Fruit fly (Drosophila melanogaster) whole organism, larva: Measurements from ENCODE around the gene unc-4.
A peak's percentile ranks its signal among the peaks of the same experiment; 100 is the strongest.

Experiments used
- noc ChIP-seq: fragments of 200-800 bp; sonication (Bioruptor generic); optimal IDR thresholded peaks from 3 replicates; lab custom pipeline; 2019; ENCODE audit warnings: missing biosample characterization, mild to moderate bottlenecking, missing genetic modification characterization, moderate library complexity

unc-4 gene

dm6 chrX:17764897-17765296 is 3.5 kb upstream of the unc-4 start:
- TF ChIP-seq noc (tag; lab: Kevin White, UChicago) = no peak

DNA sequence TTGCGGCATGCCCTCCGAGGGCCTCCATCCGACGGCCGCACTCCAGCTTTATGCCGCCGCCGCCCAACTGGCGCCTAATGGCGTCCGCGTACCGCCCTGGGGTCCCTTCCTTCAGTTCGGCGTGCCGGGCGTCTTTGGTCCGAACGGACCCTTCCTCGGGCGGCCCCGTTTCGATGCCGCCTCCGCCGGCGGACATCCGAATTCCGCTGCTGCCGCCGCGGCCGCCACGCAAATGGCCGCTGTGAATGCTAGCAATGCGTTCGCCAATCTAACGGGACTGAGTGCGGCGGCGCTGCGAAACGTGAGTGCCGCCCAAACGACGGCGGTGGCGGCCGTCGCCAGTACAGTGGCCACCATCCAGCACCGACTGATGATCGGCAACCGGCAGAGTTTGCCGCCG is 810 bp downstream of the unc-4 start:
- no peak for TF ChIP-seq noc (tag; lab: Kevin White, UChicago)

dm6 chrX:17771878-17772277 is 3.5 kb downstream of the unc-4 start:
- no peak for TF ChIP-seq noc (tag; lab: Kevin White, UChicago)

DNA sequence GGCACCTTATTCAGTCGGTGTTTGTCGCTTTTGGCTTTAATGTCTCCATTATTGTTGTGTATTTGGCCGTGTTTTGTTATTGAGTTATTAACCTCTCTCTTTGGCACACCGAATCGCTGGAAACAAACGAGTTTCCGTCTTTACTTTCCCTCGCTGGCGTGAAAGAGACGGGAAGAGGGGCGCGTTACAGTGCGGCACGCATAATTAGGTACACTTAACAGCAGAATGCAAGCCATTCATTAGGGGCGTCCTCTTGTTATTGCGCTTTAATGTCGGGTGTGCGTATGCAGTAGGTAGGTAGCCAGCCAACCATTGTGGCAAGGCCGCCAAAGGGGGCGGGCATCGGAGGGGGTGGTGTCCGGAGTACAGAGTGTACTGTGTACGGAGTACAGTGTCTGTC is 6.2 kb downstream of the unc-4 start:
- no peak for TF ChIP-seq noc (tag; lab: Kevin White, UChicago)

DNA sequence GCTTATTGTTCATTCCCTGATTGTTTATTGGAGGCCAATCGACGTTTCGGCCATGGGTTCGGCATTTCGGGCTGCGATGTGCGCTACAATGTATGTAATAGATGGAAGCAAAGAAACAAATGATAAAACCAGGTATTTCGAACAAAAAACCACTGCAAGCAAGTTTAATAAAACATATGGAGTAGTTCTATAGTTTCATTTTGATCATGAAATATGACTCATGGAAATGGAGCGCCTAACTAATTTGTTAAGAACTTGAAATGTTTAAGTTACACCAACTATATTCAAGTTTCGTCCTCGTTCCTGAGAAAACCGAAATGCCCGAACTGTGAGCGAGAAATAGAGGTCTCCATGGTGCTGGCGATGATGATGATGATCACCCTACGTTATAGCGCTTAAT is 11.9 kb downstream of the unc-4 start:
- TF ChIP-seq noc (tag; lab: Kevin White, UChicago) = no peak

DNA sequence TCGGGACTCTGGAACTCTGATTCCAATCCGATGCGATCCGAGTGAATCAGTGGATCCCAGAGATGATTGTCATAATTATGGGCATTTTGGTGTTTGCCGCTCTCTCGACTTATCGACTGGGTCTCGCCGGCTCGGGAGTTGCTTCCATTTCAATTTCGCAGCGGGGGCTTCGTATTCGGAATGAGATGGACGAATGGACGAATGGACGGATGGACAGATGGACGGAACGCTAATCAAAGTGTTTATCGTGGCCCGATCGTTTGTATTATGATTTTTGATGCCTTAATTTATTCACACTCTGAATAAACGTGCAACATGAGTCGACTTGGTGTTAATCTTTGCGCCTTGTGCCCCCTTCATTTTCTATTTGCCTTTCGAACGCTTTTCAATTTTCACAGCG is 12.5 kb downstream of the unc-4 start:
- TF ChIP-seq noc (tag; lab: Kevin White, UChicago) = no peak

dm6 chrX:17782058-17782457 is 13.7 kb downstream of the unc-4 start:
- TF ChIP-seq noc (tag; lab: Kevin White, UChicago) = no peak

DNA sequence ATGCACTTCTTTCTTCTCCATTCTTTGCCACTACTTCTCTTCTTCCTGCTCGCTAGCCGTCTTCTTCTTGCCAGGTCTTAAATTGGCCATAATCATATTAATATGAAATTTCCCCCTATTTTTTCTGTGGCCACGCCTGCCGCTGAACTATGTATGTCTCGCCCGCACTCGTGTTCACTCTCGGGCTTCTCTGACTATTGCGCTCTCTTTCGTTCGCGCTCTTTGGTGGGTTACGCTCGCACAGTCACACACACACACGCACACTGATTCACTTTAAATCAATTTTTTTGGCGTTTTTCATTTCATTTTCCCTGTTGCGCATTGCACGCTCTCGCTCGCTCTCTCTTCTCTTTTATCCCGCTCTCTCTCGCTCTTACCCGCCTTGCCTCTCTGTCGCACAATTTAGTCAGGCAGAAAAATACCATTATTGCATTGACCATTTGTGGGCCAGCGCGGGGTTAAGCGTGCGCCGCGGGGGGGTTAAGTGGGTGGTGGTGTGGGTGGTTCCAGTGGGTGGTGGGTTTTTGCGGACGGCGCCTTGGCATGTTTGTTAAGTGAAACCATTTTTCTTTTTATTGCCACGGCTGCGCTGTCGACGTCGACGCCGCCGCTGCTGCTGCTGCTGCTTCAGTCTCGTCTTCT is 21.2 kb downstream of the unc-4 start:
- TF ChIP-seq noc (tag; lab: Kevin White, UChicago) = no peak

DNA sequence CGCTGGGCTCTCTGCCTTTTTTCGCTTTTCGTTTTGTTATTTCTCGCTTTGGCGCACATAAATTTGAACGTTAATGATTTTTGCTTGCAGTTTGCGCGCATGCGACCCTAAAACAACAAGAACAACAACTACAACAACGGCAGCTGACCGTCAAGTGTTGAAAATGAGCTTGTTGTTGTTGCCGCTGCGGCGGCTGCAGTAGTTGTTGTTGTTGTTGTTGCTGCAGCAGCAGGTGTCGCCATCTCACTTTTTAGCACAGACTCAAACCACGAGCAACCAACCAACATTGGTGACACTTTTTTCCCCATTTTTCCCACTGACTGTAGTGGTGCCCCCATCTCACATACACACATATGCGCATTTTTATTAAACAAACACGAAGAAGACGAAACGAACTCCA is 21.7 kb downstream of the unc-4 start:
- no peak for TF ChIP-seq noc (tag; lab: Kevin White, UChicago)

DNA sequence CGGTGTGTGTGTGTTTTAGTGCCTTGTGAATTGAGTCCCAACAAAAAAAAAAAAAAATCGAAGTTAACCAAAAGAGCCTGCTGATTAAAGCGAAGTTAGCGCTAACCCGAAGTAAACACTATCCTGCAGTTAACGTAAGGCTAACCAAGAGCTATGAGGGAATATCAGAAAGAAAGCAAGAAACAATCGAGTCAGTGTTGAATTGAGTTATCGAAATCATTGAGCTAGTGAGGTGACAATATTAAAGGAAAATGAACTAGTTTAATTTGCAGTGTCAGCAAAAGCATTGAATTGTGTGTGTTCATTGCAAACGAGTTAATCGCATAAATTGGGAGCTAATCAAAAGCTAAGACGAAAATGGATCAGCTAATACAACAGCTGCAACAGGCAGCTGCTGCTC is 22.3 kb downstream of the unc-4 start, which contains the start of gene OdsH:
TSS of gene OdsH (plus strand) at position 301 of the 400 bp plus-strand sequence.
- no peak for TF ChIP-seq noc (tag; lab: Kevin White, UChicago)

dm6 chrX:17799070-17799802 is 30.9 kb downstream of the unc-4 start:
- TF ChIP-seq noc (tag; lab: Kevin White, UChicago) = no peak

- no peak for TF ChIP-seq noc (tag; lab: Kevin White, UChicago)
These were observed 31.4 kb downstream of the unc-4 start for dm6 chrX:17799803-17800151.

DNA sequence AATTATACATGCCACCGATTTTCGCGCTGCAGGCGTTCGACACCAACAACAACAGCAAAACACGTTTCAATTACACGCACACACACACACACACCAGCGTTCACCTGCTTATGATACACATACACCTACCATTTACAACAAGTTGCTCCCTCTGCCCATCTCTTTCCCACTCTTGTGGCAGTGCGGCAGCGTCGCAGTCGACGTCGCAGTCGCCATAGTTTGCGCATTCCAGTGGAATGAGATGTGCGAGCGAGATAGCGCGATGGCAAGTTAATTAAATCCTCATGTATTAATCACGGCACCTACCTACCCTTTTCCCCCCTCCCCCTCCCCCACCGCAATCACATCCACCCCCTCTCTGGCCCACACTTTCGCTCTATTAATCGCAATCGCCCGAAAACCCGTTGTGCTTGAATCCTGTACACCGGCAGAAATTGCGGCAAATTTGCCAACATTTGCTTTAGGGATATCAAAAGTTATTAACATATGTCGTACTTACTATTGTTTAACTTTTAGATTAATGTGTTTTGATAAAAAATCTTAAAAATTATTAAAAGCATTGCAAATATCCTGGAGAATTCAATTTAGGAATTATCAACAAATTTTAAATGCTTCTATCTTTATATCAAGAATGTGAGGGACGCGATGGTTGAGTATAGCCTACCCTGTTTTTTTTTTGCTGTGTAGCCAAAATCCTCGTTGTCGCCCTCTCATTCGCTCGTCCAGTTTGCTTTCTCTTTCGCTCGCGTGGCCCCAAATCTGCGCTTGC is 34.2 kb downstream of the unc-4 start:
- TF ChIP-seq noc (tag; lab: Kevin White, UChicago) = peak; percentile 18

DNA sequence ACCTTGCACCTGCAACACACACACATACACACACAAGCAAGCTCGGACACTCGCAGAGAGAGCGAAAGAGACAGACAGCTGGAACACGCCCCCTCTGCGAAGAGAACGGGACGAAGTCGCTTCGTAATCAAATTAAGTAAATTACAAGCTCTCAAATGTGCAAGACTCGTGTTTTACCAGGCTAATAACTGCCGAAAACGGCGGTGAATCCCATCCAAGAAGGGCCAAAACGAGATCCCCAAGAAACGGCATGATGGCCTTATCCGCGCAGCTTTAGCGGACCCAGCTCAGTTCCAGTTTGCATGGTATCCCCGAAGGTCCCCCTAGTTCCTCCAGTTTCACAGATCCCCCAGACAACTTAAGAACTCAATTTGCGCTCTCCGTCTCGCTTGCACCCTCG is 35.7 kb downstream of the unc-4 start:
- no peak for TF ChIP-seq noc (tag; lab: Kevin White, UChicago)

dm6 chrX:17806335-17806734 is 38.0 kb downstream of the unc-4 start:
- no peak for TF ChIP-seq noc (tag; lab: Kevin White, UChicago)

dm6 chrX:17806973-17807372 is 38.6 kb downstream of the unc-4 start:
- no peak for TF ChIP-seq noc (tag; lab: Kevin White, UChicago)
